Comparison of ENCODE assay signal across 6 worm cellular contexts in genomic region chrX:10630059-10630791, ce11.
A peak's percentile ranks its signal among the peaks of the same experiment; 100 is the strongest.
TF ChIP-seq lines count a peak whose summit lies in the region.

No protein-coding gene starts in this region.

TF ChIP-seq in whole organism, L1 larva, 84 proteins besides CTCF, POLR2A, EP300 and RAD21 (continues in another document):
- no peak for TF ChIP-seq dsc-1 (tag; optimal IDR thresholded peaks at IDR 0.05; lab: Kevin White, UChicago)
- TF ChIP-seq nhr-20 (tag; optimal IDR thresholded peaks at IDR 0.05; lab: Kevin White, UChicago): peak; percentile 70
- TF ChIP-seq mdl-1 (tag; optimal IDR thresholded peaks at IDR 0.05; lab: Kevin White, UChicago): peak in 1 of 2 experiments; percentile 8
- TF ChIP-seq jun-1 (tag; optimal IDR thresholded peaks at IDR 0.05; lab: Kevin White, UChicago): no peak
- TF ChIP-seq lir-3 (tag; optimal IDR thresholded peaks at IDR 0.05; lab: Kevin White, UChicago; ENCODE audit: poor library complexity): no peak
- TF ChIP-seq lin-39 (tag; optimal IDR thresholded peaks at IDR 0.05; lab: Kevin White, UChicago): no peak
- TF ChIP-seq snu-23 (GFP tag; optimal IDR thresholded peaks at IDR 0.05; lab: Kevin White, UChicago): peak; percentile 21
- no peak for TF ChIP-seq hlh-4 (tag; optimal IDR thresholded peaks at IDR 0.05; lab: Kevin White, UChicago)
- no peak for TF ChIP-seq nhr-84 (tag; optimal IDR thresholded peaks at IDR 0.05; lab: Kevin White, UChicago)
- no peak for TF ChIP-seq irx-1 (tag; optimal IDR thresholded peaks at IDR 0.05; lab: Kevin White, UChicago)
- TF ChIP-seq ceh-90 (tag; optimal IDR thresholded peaks at IDR 0.05; lab: Kevin White, UChicago): no peak
- no peak for TF ChIP-seq sup-37 (GFP tag; optimal IDR thresholded peaks at IDR 0.05; lab: Kevin White, UChicago)
- TF ChIP-seq nhr-90 (tag; optimal IDR thresholded peaks at IDR 0.05; lab: Kevin White, UChicago; ENCODE audit: poor library complexity): peak; percentile 25
- no peak for TF ChIP-seq efl-1 (optimal IDR thresholded peaks at IDR 0.05; lab: Kevin White, UChicago)
- TF ChIP-seq efl-1 (GFP tag; optimal IDR thresholded peaks at IDR 0.05 in 1 of 2; lab: Kevin White, UChicago): no peak

TF ChIP-seq in whole organism, L2 larva, 48 proteins besides CTCF, POLR2A, EP300 and RAD21 (continues in another document):
- no peak for TF ChIP-seq dmd-4 (tag; optimal IDR thresholded peaks at IDR 0.05; lab: Kevin White, UChicago)
- no peak for TF ChIP-seq lin-39 (tag; optimal IDR thresholded peaks at IDR 0.05; lab: Kevin White, UChicago)
- TF ChIP-seq Y55F3AM.14 (GFP tag; optimal IDR thresholded peaks at IDR 0.05; lab: Kevin White, UChicago): no peak
- no peak for TF ChIP-seq elt-1 (tag; optimal IDR thresholded peaks at IDR 0.05; lab: Kevin White, UChicago)
- no peak for TF ChIP-seq ztf-4 (tag; optimal IDR thresholded peaks at IDR 0.05; lab: Kevin White, UChicago)
- TF ChIP-seq mbf-1 (tag; optimal IDR thresholded peaks at IDR 0.05; lab: Kevin White, UChicago): no peak
- TF ChIP-seq ceh-82 (tag; optimal IDR thresholded peaks at IDR 0.05; lab: Kevin White, UChicago): no peak
- TF ChIP-seq mdl-1 (tag; optimal IDR thresholded peaks at IDR 0.05; lab: Kevin White, UChicago): no peak
- no peak for TF ChIP-seq lin-11 (tag; optimal IDR thresholded peaks at IDR 0.05; lab: Kevin White, UChicago)
- no peak for TF ChIP-seq alr-1 (tag; optimal IDR thresholded peaks at IDR 0.05; lab: Kevin White, UChicago)
- TF ChIP-seq sem-4 (tag; optimal IDR thresholded peaks at IDR 0.05; lab: Kevin White, UChicago): no peak
- no peak for TF ChIP-seq ztf-11 (tag; optimal IDR thresholded peaks at IDR 0.05; lab: Kevin White, UChicago)
- TF ChIP-seq lin-13 (GFP tag; optimal IDR thresholded peaks at IDR 0.05; lab: Kevin White, UChicago): no peak
- TF ChIP-seq skn-1 (tag; optimal IDR thresholded peaks at IDR 0.05; lab: Kevin White, UChicago): no peak
- TF ChIP-seq R02D3.7 (tag; optimal IDR thresholded peaks at IDR 0.05; lab: Kevin White, UChicago): no peak
- TF ChIP-seq aly-2 (tag; optimal IDR thresholded peaks at IDR 0.05; lab: Kevin White, UChicago): no peak
- TF ChIP-seq peb-1 (tag; optimal IDR thresholded peaks at IDR 0.05; lab: Kevin White, UChicago): no peak

TF ChIP-seq in whole organism, L3 larva, 47 proteins besides CTCF, POLR2A, EP300 and RAD21 (continues in another document):
- no peak for TF ChIP-seq unc-39 (tag; optimal IDR thresholded peaks at IDR 0.05; lab: Kevin White, UChicago)
- peak; percentile 91 for TF ChIP-seq nhr-23 (tag; optimal IDR thresholded peaks at IDR 0.05; lab: Kevin White, UChicago)
- TF ChIP-seq pqm-1 (tag; optimal IDR thresholded peaks at IDR 0.05; lab: Kevin White, UChicago): peak; percentile 32
- no peak for TF ChIP-seq fkh-2 (tag; optimal IDR thresholded peaks at IDR 0.05; lab: Kevin White, UChicago)
- no peak for TF ChIP-seq sea-2 (GFP tag; optimal IDR thresholded peaks at IDR 0.05; lab: Kevin White, UChicago)
- peak; percentile 55 for TF ChIP-seq pha-4 (tag; optimal IDR thresholded peaks at IDR 0.05; lab: Kevin White, UChicago)
- peak; percentile 80 for TF ChIP-seq nhr-25 (tag; optimal IDR thresholded peaks at IDR 0.05; lab: Kevin White, UChicago)
- TF ChIP-seq nhr-12 (tag; optimal IDR thresholded peaks at IDR 0.05; lab: Kevin White, UChicago): no peak
- no peak for TF ChIP-seq hmg-11 (tag; optimal IDR thresholded peaks at IDR 0.05; lab: Kevin White, UChicago)
- no peak for TF ChIP-seq lin-39 (tag; optimal IDR thresholded peaks at IDR 0.05; lab: Kevin White, UChicago)
- peak; percentile 94 for TF ChIP-seq elt-2 (tag; optimal IDR thresholded peaks at IDR 0.05; lab: Kevin White, UChicago)
- no peak for TF ChIP-seq lin-15B (tag; optimal IDR thresholded peaks at IDR 0.05; lab: Kevin White, UChicago)
- peak; percentile 32 for TF ChIP-seq elt-1 (tag; optimal IDR thresholded peaks at IDR 0.05; lab: Kevin White, UChicago)
- no peak for TF ChIP-seq ceh-28 (tag; optimal IDR thresholded peaks at IDR 0.05; lab: Kevin White, UChicago)
- no peak for TF ChIP-seq jun-1 (tag; optimal IDR thresholded peaks at IDR 0.05; lab: Kevin White, UChicago)
- TF ChIP-seq nhr-43 (tag; optimal IDR thresholded peaks at IDR 0.05; lab: Kevin White, UChicago; ENCODE audit: poor library complexity, severe bottlenecking): no peak
- no peak for TF ChIP-seq nhr-237 (tag; optimal IDR thresholded peaks at IDR 0.05; lab: Kevin White, UChicago)

TF ChIP-seq in whole organism, L4 larva, 104 proteins besides CTCF, POLR2A, EP300 and RAD21:
- TF ChIP-seq unc-62 (GFP tag; optimal IDR thresholded peaks at IDR 0.05 in 1 of 2; lab: Kevin White, UChicago): peak in 1 of 2 experiments; percentile 36
- no peak for TF ChIP-seq unc-62 (tag; optimal IDR thresholded peaks at IDR 0.05; lab: Kevin White, UChicago)
- TF ChIP-seq dve-1 (tag; optimal IDR thresholded peaks at IDR 0.05; lab: Kevin White, UChicago; ENCODE audit: insufficient read depth): peak; percentile 59
- no peak for TF ChIP-seq hif-1 (tag; optimal IDR thresholded peaks at IDR 0.05; lab: Kevin White, UChicago)
- peak; percentile 77 for TF ChIP-seq hlh-30 (tag; optimal IDR thresholded peaks at IDR 0.05; lab: Kevin White, UChicago; ENCODE audit: insufficient read depth)
- no peak for TF ChIP-seq daf-16 (GFP tag; optimal IDR thresholded peaks at IDR 0.05; lab: Kevin White, UChicago)
- TF ChIP-seq daf-16 (tag; optimal IDR thresholded peaks at IDR 0.05; lab: Kevin White, UChicago): peak; percentile 79
- TF ChIP-seq nhr-28 (tag; optimal IDR thresholded peaks at IDR 0.05; lab: Kevin White, UChicago): peak; percentile 26
- TF ChIP-seq madf-9 (GFP tag; conservative IDR thresholded peaks at IDR 0.05; lab: Robert Waterston, UW): no peak
- TF ChIP-seq daf-12 (tag; optimal IDR thresholded peaks at IDR 0.05; lab: Kevin White, UChicago): no peak
- TF ChIP-seq lsy-2 (tag; optimal IDR thresholded peaks at IDR 0.05; lab: Kevin White, UChicago): peak in 1 of 2 experiments; percentile 2
- TF ChIP-seq php-3 (GFP tag; IDR thresholded peaks at IDR 0.05; lab: Robert Waterston, UW): peak; percentile 54; the same call in 1 of the 2 replicates
- peak; percentile 33 for TF ChIP-seq hlh-11 (tag; optimal IDR thresholded peaks at IDR 0.05; lab: Kevin White, UChicago)
- peak; percentile 56 for TF ChIP-seq pqm-1 (tag; optimal IDR thresholded peaks at IDR 0.05; lab: Kevin White, UChicago)

TF ChIP-seq in whole organism, late embryonic, 69 proteins besides CTCF, POLR2A, EP300 and RAD21:
- no peak for TF ChIP-seq fkh-10 (GFP tag; optimal IDR thresholded peaks at IDR 0.05; lab: Kevin White, UChicago)
- TF ChIP-seq elt-2 (tag; optimal IDR thresholded peaks at IDR 0.05; lab: Kevin White, UChicago): peak; percentile 83
- TF ChIP-seq hlh-30 (tag; optimal IDR thresholded peaks at IDR 0.05; lab: Kevin White, UChicago; ENCODE audit: insufficient read depth): peak; percentile 56

TF ChIP-seq in whole organism, young adult, 124 proteins besides CTCF, POLR2A, EP300 and RAD21:
- no peak for TF ChIP-seq nhr-27 (tag; optimal IDR thresholded peaks at IDR 0.05; lab: Kevin White, UChicago)
- TF ChIP-seq F22D6.2 (tag; optimal IDR thresholded peaks at IDR 0.05; lab: Kevin White, UChicago): no peak
- TF ChIP-seq zim-3 (tag; optimal IDR thresholded peaks at IDR 0.05; lab: Kevin White, UChicago): no peak
- peak; percentile 57 for TF ChIP-seq nhr-80 (tag; optimal IDR thresholded peaks at IDR 0.05; lab: Kevin White, UChicago)
- no peak for TF ChIP-seq ztf-6 (GFP tag; IDR thresholded peaks at IDR 0.05; lab: Robert Waterston, UW)
